Fruit fly (Drosophila melanogaster) whole organism, prepupa: ENCODE data around the gene CG13384.
A peak's percentile ranks its signal among the peaks of the same experiment; 100 is the strongest.

Source experiments
- CG10631 ChIP-seq: fragments of 200-800 bp; sonication (Bioruptor generic); optimal IDR thresholded peaks from 2 replicates; lab custom pipeline; 2016; ENCODE audit warnings: missing biosample characterization, missing genetic modification characterization
- CG10669 ChIP-seq: fragments of 200-800 bp; sonication (Bioruptor generic); optimal IDR thresholded peaks from 3 replicates; lab custom pipeline; 2018; ENCODE audit warnings: missing biosample characterization, mild to moderate bottlenecking, missing genetic modification characterization, moderate library complexity
- CG11294 ChIP-seq: fragments of 200-800 bp; sonication (Bioruptor generic); IDR thresholded peaks from 2 replicates; pipeline ENCODE4 v1.3.6; 2022; ENCODE audit warnings: missing biosample characterization, missing genetic modification characterization
- CG11762 ChIP-seq: fragments of 200-800 bp; sonication (Bioruptor generic); optimal IDR thresholded peaks from 3 replicates; lab custom pipeline; 2016; ENCODE audit warnings: missing biosample characterization, missing genetic modification characterization; ENCODE audit not compliant: insufficient read depth
- CG11902 ChIP-seq: fragments of 200-800 bp; sonication (Bioruptor generic); optimal IDR thresholded peaks from 3 replicates; lab custom pipeline; 2016; ENCODE audit warnings: missing biosample characterization, missing genetic modification characterization
- CG15336 ChIP-seq: fragments of 200-800 bp; sonication (Bioruptor generic); IDR thresholded peaks from 2 replicates; pipeline ENCODE4 v1.3.6; 2022; ENCODE audit warnings: missing biosample characterization, missing genetic modification characterization
- CG1621 ChIP-seq: fragments of 200-800 bp; sonication (Bioruptor generic); optimal IDR thresholded peaks from 3 replicates; lab custom pipeline; 2018; ENCODE audit warnings: missing biosample characterization, mild to moderate bottlenecking, missing genetic modification characterization
- CG31627 ChIP-seq: fragments of 200-800 bp; sonication (Bioruptor generic); optimal IDR thresholded peaks from 3 replicates; lab custom pipeline; 2016; ENCODE audit warnings: missing biosample characterization, missing genetic modification characterization
- CG34406 ChIP-seq: fragments of 200-800 bp; sonication (Bioruptor generic); optimal IDR thresholded peaks from 3 replicates; lab custom pipeline; 2016; ENCODE audit warnings: missing biosample characterization, missing genetic modification characterization
- CG3919 ChIP-seq: fragments of 200-800 bp; sonication (Bioruptor generic); optimal IDR thresholded peaks from 3 replicates; lab custom pipeline; 2016; ENCODE audit warnings: missing biosample characterization, missing genetic modification characterization
- CG4318 ChIP-seq: fragments of 200-800 bp; sonication (Bioruptor generic); optimal IDR thresholded peaks from 3 replicates; lab custom pipeline; 2017; ENCODE audit warnings: missing biosample characterization, mild to moderate bottlenecking, missing genetic modification characterization
- CG6163 ChIP-seq: fragments of 200-800 bp; sonication (Bioruptor generic); IDR thresholded peaks from 3 replicates; pipeline ENCODE4 v1.3.6; 2022; ENCODE audit warnings: missing biosample characterization, missing genetic modification characterization
- CG6276 ChIP-seq: fragments of 200-800 bp; sonication (Bioruptor generic); optimal IDR thresholded peaks from 2 replicates; lab custom pipeline; 2017; ENCODE audit warnings: missing biosample characterization, mild to moderate bottlenecking, missing genetic modification characterization
- CG6792 ChIP-seq: fragments of 200-800 bp; sonication (Bioruptor generic); optimal IDR thresholded peaks from 3 replicates; lab custom pipeline; 2016; ENCODE audit warnings: missing biosample characterization, missing genetic modification characterization
- CG6854 ChIP-seq: fragments of 200-800 bp; sonication (Bioruptor generic); optimal IDR thresholded peaks from 2 replicates; lab custom pipeline; 2017; ENCODE audit warnings: missing biosample characterization, mild to moderate bottlenecking, missing genetic modification characterization
- CG8632 ChIP-seq: fragments of 200-800 bp; sonication (Bioruptor generic); optimal IDR thresholded peaks from 3 replicates; lab custom pipeline; 2016; ENCODE audit warnings: missing biosample characterization, missing genetic modification characterization
- CG9139 ChIP-seq: fragments of 200-800 bp; sonication (Bioruptor generic); optimal IDR thresholded peaks from 3 replicates; lab custom pipeline; 2017; ENCODE audit warnings: missing biosample characterization, mild to moderate bottlenecking, missing genetic modification characterization
- Eip75B ChIP-seq: fragments of 200-800 bp; sonication (Bioruptor generic); optimal IDR thresholded peaks from 3 replicates; lab custom pipeline; 2016; ENCODE audit warnings: missing biosample characterization, missing genetic modification characterization
- Eip78C ChIP-seq: fragments of 200-800 bp; sonication (Bioruptor generic); peaks from one replicate; lab custom pipeline; 2016; ENCODE audit warnings: missing biosample characterization, missing genetic modification characterization
- Eip93F ChIP-seq: fragments of 200-800 bp; sonication (Bioruptor generic); optimal IDR thresholded peaks from 2 replicates; lab custom pipeline; 2016; ENCODE audit warnings: missing biosample characterization, mild to moderate bottlenecking, missing genetic modification characterization
- Ets21C ChIP-seq: fragments of 200-800 bp; sonication (Bioruptor generic); optimal IDR thresholded peaks from 3 replicates; lab custom pipeline; 2016; ENCODE audit warnings: missing biosample characterization, missing genetic modification characterization
- Ets96B ChIP-seq: fragments of 200-800 bp; optimal IDR thresholded peaks from 2 replicates; lab custom pipeline; 2019; ENCODE audit warnings: missing biosample characterization, mild to moderate bottlenecking, missing genetic modification characterization, moderate library complexity
- Gug ChIP-seq: fragments of 200-800 bp; sonication (Bioruptor generic); IDR thresholded peaks from 2 replicates; pipeline ENCODE4 v1.3.6; 2022; ENCODE audit warnings: missing biosample characterization, missing genetic modification characterization
- Hr38 ChIP-seq: sonication (Bioruptor generic); optimal IDR thresholded peaks from 2 replicates; lab custom pipeline; 2016; ENCODE audit warnings: missing biosample characterization, missing genetic modification characterization
- Hr39 ChIP-seq: fragments of 200-800 bp; sonication (Bioruptor generic); optimal IDR thresholded peaks from 2 replicates; lab custom pipeline; 2016; ENCODE audit warnings: missing biosample characterization, missing genetic modification characterization
- Hr4 ChIP-seq: fragments of 200-800 bp; sonication (Bioruptor generic); optimal IDR thresholded peaks from 3 replicates; lab custom pipeline; 2016; ENCODE audit warnings: missing biosample characterization, missing genetic modification characterization
- Lpt ChIP-seq: fragments of 200-800 bp; sonication (Bioruptor generic); optimal IDR thresholded peaks from 3 replicates; lab custom pipeline; 2016; ENCODE audit warnings: missing biosample characterization, missing genetic modification characterization
- Met ChIP-seq: fragments of 200-800 bp; sonication (Bioruptor generic); optimal IDR thresholded peaks from 3 replicates; lab custom pipeline; 2016; ENCODE audit warnings: missing biosample characterization, missing genetic modification characterization
- OdsH ChIP-seq: fragments of 200-800 bp; sonication (Bioruptor generic); optimal IDR thresholded peaks from 3 replicates; lab custom pipeline; 2016; ENCODE audit warnings: missing biosample characterization, missing genetic modification characterization
- Smox ChIP-seq: fragments of 200-800 bp; sonication (Bioruptor generic); optimal IDR thresholded peaks from 3 replicates; lab custom pipeline; 2016; ENCODE audit warnings: missing biosample characterization, missing genetic modification characterization
- Sox15 ChIP-seq: fragments of 200-800 bp; sonication (Bioruptor generic); optimal IDR thresholded peaks from 3 replicates; lab custom pipeline; 2016; ENCODE audit warnings: missing biosample characterization, missing genetic modification characterization
- cyc ChIP-seq: fragments of 200-800 bp; sonication (Bioruptor generic); optimal IDR thresholded peaks from 3 replicates; lab custom pipeline; 2016; ENCODE audit warnings: missing biosample characterization, missing genetic modification characterization
- dac ChIP-seq: fragments of 200-800 bp; sonication (Bioruptor generic); optimal IDR thresholded peaks from 2 replicates; lab custom pipeline; 2017; ENCODE audit warnings: missing biosample characterization, mild to moderate bottlenecking, missing genetic modification characterization
- dsx ChIP-seq: fragments of 200-800 bp; optimal IDR thresholded peaks from 3 replicates; lab custom pipeline; 2019; ENCODE audit warnings: missing biosample characterization, mild to moderate bottlenecking, missing genetic modification characterization, moderate library complexity; ENCODE audit not compliant: poor library complexity, severe bottlenecking
- eg ChIP-seq: fragments of 200-800 bp; sonication (Bioruptor generic); IDR thresholded peaks from 3 replicates; pipeline ENCODE4 v1.3.6; 2022; ENCODE audit warnings: missing biosample characterization, missing genetic modification characterization
- esn ChIP-seq: fragments of 200-800 bp; sonication (Bioruptor generic); optimal IDR thresholded peaks from 2 replicates; lab custom pipeline; 2016; ENCODE audit warnings: missing biosample characterization, mild to moderate bottlenecking, missing genetic modification characterization, moderate library complexity
- fd59A ChIP-seq: fragments of 200-800 bp; sonication (Bioruptor generic); optimal IDR thresholded peaks from 2 replicates; lab custom pipeline; 2017; ENCODE audit warnings: missing biosample characterization, mild to moderate bottlenecking, missing genetic modification characterization, missing genetic modification reagents
- fkh ChIP-seq: fragments of 200-800 bp; sonication (Bioruptor generic); optimal IDR thresholded peaks from 3 replicates; lab custom pipeline; 2017; ENCODE audit warnings: missing biosample characterization, mild to moderate bottlenecking, missing genetic modification characterization, moderate library complexity
- lz ChIP-seq: fragments of 200-800 bp; sonication (Bioruptor generic); optimal IDR thresholded peaks from 3 replicates; lab custom pipeline; 2016; ENCODE audit warnings: missing biosample characterization, missing genetic modification characterization
- net ChIP-seq: fragments of 200-800 bp; sonication (Bioruptor generic); optimal IDR thresholded peaks from 3 replicates; lab custom pipeline; 2016; ENCODE audit warnings: missing biosample characterization, missing genetic modification characterization
- pdm3 ChIP-seq: fragments of 200-800 bp; sonication (Bioruptor generic); optimal IDR thresholded peaks from 3 replicates; lab custom pipeline; 2016; ENCODE audit warnings: missing biosample characterization, missing genetic modification characterization
- salr ChIP-seq, 2 experiments: fragments of 200-800 bp; sonication (Bioruptor generic); optimal IDR thresholded peaks; 3 replicates each; lab custom pipeline; 2016 to 2018; ENCODE audit warnings: missing biosample characterization in 2 of 2, missing genetic modification characterization in 2 of 2, mild to moderate bottlenecking in 1 of 2
- spab ChIP-seq: fragments of 200-800 bp; sonication (Bioruptor generic); optimal IDR thresholded peaks from 2 replicates; lab custom pipeline; 2017; ENCODE audit warnings: missing biosample characterization, mild to moderate bottlenecking, missing genetic modification characterization, missing genetic modification reagents
- ss ChIP-seq, 2 experiments: fragments of 200-800 bp; sonication (Bioruptor generic); optimal IDR thresholded peaks; 2 replicates in 1 of 2; 3 replicates in 1 of 2; lab custom pipeline; 2017 to 2018; ENCODE audit warnings: mild to moderate bottlenecking in 2 of 2, missing biosample characterization in 2 of 2, missing genetic modification characterization in 2 of 2, moderate library complexity in 1 of 2
- svp ChIP-seq: fragments of 200-800 bp; sonication (Bioruptor generic); peaks from one replicate; lab custom pipeline; 2016; ENCODE audit warnings: missing biosample characterization, missing genetic modification characterization
- topi ChIP-seq: fragments of 200-800 bp; sonication (Bioruptor generic); optimal IDR thresholded peaks from 3 replicates; lab custom pipeline; 2016; ENCODE audit warnings: missing biosample characterization, missing genetic modification characterization
- vri ChIP-seq: fragments of 200-800 bp; sonication (Bioruptor generic); optimal IDR thresholded peaks from 3 replicates; lab custom pipeline; 2016; ENCODE audit warnings: missing biosample characterization, mild to moderate bottlenecking, missing genetic modification characterization

CG13384 gene

DNA sequence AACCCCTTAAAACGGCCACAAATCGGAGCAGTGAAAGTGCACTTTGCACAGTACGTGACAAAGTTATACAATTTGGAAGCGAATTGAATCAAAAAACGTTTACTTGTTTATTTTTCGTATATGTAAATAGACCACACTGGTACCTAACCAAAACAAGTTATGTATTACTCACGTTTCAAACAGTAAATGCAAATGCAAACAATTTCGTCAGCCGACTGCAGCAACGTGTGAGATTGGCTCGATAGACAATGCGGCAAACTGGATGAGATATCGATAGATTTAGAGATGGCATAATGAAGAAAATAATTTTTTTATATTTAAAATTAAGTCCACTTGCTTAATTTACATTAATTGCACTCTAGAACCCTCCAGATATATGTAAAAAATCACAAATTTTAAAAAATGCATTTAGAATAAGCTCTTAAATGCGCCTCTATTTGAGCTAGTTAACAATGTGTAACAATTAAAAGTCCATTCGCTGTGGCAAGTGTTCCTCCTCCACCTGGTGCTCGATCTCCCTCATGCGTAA is 2.7 kb upstream of the CG13384 start, which contains the start of gene AlaRS (continued):
- TF ChIP-seq CG3919 (GFP tag; lab: Kevin White, UChicago) (peak; percentile 48), esn (GFP tag; lab: Kevin White, UChicago) (peak; percentile 63), Sox15 (GFP tag; lab: Kevin White, UChicago) (peak; percentile 12), spab (no peak), CG34406 (GFP tag; lab: Kevin White, UChicago) (peak; percentile 29), Eip78C (peak; percentile 79), CG6854 (GFP tag; lab: Kevin White, UChicago) (peak; percentile 5), CG10669 (GFP tag; lab: Kevin White, UChicago) (no peak), CG6792 (GFP tag; lab: Kevin White, UChicago) (peak; percentile 16), cyc (peak; percentile 29), dsx (peak; percentile 46), CG31627 (peak; percentile 19), CG11902 (GFP tag; lab: Kevin White, UChicago) (no peak), CG15336 (peak; percentile 39), salr (GFP tag; optimal IDR thresholded peaks at IDR 0.05; lab: Kevin White, UChicago) (peak in 1 of 2 experiments; percentile 19), Hr38 (GFP tag; lab: Kevin White, UChicago) (no peak)
- TF ChIP-seq, all 60 proteins: peak for 43

DNA sequence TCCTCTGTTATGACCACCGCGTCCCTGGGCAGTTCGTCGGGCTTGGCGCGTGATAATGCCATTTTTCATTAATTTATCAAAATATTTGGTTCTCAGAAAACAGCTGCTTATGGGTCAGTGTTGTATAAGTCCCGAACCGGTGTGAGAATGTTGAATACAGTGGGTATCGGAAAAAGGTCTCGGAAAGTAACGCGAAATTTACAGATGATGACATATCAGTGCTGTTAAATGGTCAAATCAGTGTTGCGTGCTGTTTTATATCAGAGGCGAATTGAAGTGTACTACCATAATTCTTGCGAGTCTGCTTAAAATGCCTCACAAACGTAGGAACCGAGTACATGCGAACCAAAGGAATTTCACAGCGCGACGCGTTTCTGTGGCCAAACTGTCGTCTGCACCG is 1.6 kb upstream of the CG13384 start, which contains the start of the genes CG13392 and Rcd4:
Gene CG13392 (minus strand): TSS at position 162 of the 400 bp plus-strand sequence.
Gene Rcd4 (plus strand): TSS at position 216 of the 400 bp plus-strand sequence.
- TF ChIP-seq esn (GFP tag; lab: Kevin White, UChicago), result peak; percentile 77
- peak; percentile 21 for TF ChIP-seq CG11762 (GFP tag; lab: Kevin White, UChicago)
- peak; percentile 35 for TF ChIP-seq Hr4 (GFP tag; lab: Kevin White, UChicago)
- peak; percentile 66 for TF ChIP-seq Hr39
- TF ChIP-seq CG6854 (GFP tag; lab: Kevin White, UChicago), result peak; percentile 36
- TF ChIP-seq CG3919 (GFP tag; lab: Kevin White, UChicago), result peak; percentile 79
- TF ChIP-seq Eip78C, result peak; percentile 78
- TF ChIP-seq vri (GFP tag; lab: Kevin White, UChicago), result peak; percentile 92
- TF ChIP-seq CG34406 (GFP tag; lab: Kevin White, UChicago), result peak; percentile 14
- TF ChIP-seq lz (GFP tag; lab: Kevin White, UChicago), result peak; percentile 75
- TF ChIP-seq Sox15 (GFP tag; lab: Kevin White, UChicago), result no peak
- peak; percentile 3 for TF ChIP-seq Lpt (GFP tag; lab: Kevin White, UChicago)
- TF ChIP-seq CG8632 (GFP tag; lab: Kevin White, UChicago), result peak; percentile 26
- peak; percentile 62 for TF ChIP-seq CG10631 (GFP tag; lab: Kevin White, UChicago)
- TF ChIP-seq fd59A, result no peak
- peak; percentile 47 for TF ChIP-seq svp
- peak; percentile 42 for TF ChIP-seq Ets21C (GFP tag; lab: Kevin White, UChicago)
- peak; percentile 64 for TF ChIP-seq eg (GFP tag; lab: Robert Waterston, UW)
- no peak for TF ChIP-seq dac
- peak; percentile 49 for TF ChIP-seq Smox (GFP tag; lab: Kevin White, UChicago)
- TF ChIP-seq CG6792 (GFP tag; lab: Kevin White, UChicago), result peak; percentile 58
- no peak for TF ChIP-seq CG4318 (GFP tag; lab: Kevin White, UChicago)
- peak; percentile 35 for TF ChIP-seq CG10669 (GFP tag; lab: Kevin White, UChicago)
- TF ChIP-seq Met (GFP tag; lab: Kevin White, UChicago), result peak; percentile 57
- peak; percentile 57 for TF ChIP-seq pdm3
- TF ChIP-seq CG6276 (GFP tag; lab: Kevin White, UChicago), result no peak
- no peak for TF ChIP-seq Gug (GFP tag; lab: Robert Waterston, UW)
- TF ChIP-seq dsx, result peak; percentile 30
- peak; percentile 15 to 36 for TF ChIP-seq salr (GFP tag; optimal IDR thresholded peaks at IDR 0.05; lab: Kevin White, UChicago)
- TF ChIP-seq spab, result no peak
- TF ChIP-seq OdsH, result peak; percentile 63
- no peak for TF ChIP-seq CG9139 (GFP tag; lab: Kevin White, UChicago)
- peak; percentile 52 for TF ChIP-seq net (GFP tag; lab: Kevin White, UChicago)
- TF ChIP-seq Eip93F (GFP tag; lab: Kevin White, UChicago), result no peak
- peak; percentile 70 for TF ChIP-seq CG1621 (tag; lab: Kevin White, UChicago)
- TF ChIP-seq CG6163 (GFP tag; lab: Robert Waterston, UW), result peak; percentile 69; the same call in 2 of the 3 replicates
- no peak for TF ChIP-seq fkh (GFP tag; lab: Kevin White, UChicago)
- TF ChIP-seq topi (GFP tag; lab: Kevin White, UChicago), result peak; percentile 76
- peak; percentile 38; the same call in 1 of the 2 replicates for TF ChIP-seq CG11294 (GFP tag; lab: Robert Waterston, UW)
- no peak for TF ChIP-seq Hr38 (GFP tag; lab: Kevin White, UChicago)
- TF ChIP-seq CG31627, result peak; percentile 80
- peak; percentile 50 for TF ChIP-seq Eip75B
- peak; percentile 12 for TF ChIP-seq Ets96B (tag; lab: Kevin White, UChicago)
- TF ChIP-seq ss (GFP tag; optimal IDR thresholded peaks at IDR 0.05; lab: Kevin White, UChicago), result peak in 1 of 2 experiments; percentile 26
